Fruit fly (Drosophila melanogaster): ENCODE measurements around the gene cal1.
A peak's percentile ranks its signal among the peaks of the same experiment; 100 is the strongest.

cal1 gene

DNA sequence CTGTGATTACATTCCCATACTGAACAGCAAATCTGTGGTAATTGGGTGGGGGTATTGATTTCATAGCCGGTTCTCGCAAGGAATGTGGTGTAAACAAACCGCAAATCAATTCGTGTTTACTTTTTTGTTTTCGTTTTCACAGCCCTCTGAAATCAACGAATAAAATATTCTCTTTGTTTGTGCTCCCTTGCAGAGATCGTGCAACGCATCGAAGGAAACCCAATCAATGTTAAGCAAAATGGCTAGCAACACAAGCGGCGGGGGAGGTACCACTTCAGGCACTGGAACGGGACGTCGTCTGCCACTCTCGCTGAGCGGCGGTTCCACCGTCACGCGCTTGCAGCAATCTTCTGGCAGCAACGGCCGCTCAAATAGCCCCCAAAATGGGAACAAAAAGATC is 5.6 kb upstream of the cal1 start:
- TF ChIP-seq dmrt93B (GFP tag; optimal IDR thresholded peaks at IDR 0.05) (no peak), pan (optimal IDR thresholded peaks at IDR 0.05) (no peak), N (GFP tag; optimal IDR thresholded peaks at IDR 0.05) (no peak), sv (GFP tag; optimal IDR thresholded peaks at IDR 0.05) (no peak), Dif (GFP tag; optimal IDR thresholded peaks at IDR 0.05; ENCODE audit: partially characterized antibody) (no peak), Abd-B (GFP tag; optimal IDR thresholded peaks at IDR 0.05) (no peak), CG9705 (GFP tag; optimal IDR thresholded peaks at IDR 0.05) (no peak), dsf (GFP tag; optimal IDR thresholded peaks at IDR 0.05; ENCODE audit: borderline replicate concordance) (no peak), tai (GFP tag; optimal IDR thresholded peaks at IDR 0.05) (no peak), lola (GFP tag; optimal IDR thresholded peaks at IDR 0.05) (no peak)

DNA sequence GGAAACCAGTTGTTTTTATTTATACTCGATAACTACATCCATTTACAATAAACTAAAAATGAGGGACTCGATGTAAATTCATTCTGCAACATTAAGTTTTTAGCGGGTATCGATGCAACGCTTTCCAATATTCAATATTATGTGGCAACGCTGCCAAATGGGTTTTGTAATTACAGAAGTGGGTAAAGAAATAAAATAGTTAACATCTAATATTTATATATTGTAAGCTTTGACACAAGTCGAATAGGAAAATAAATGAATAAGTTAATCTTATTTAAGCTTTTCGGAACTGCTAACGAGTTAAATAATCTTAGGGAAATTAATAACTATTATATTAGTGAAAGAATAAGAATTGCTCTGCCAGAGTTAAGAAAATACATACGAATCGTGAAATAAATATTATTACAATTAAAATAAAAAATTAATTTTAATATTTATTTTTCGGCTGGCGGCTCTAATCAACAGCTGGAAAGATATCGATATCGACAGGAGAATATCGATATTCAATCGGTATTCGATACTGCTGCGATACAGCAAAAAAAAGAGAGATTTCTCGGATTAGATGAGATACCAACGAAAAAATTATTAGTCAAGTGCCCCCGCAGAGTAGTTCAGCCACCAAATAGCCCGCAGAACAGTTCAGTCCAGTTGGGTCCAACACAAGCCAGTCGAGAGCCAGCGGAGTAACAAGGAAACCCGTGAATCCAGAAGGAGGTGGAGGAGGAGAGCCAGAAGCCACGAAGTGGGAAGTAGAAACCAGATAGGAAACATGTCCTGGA is 2.9 kb upstream of the cal1 start, which contains the start of gene GckIII:
Gene GckIII (plus strand): TSS at position 485 of the 779 bp plus-strand sequence.
- TF ChIP-seq Rel (GFP tag; optimal IDR thresholded peaks at IDR 0.05) (no peak), Rel (tag; optimal IDR thresholded peaks at IDR 0.05) (peak; percentile 5), dl (GFP tag; optimal IDR thresholded peaks at IDR 0.05; ENCODE audit: insufficient read depth in 1 of 2, partially characterized antibody in 2 of 2) (no peak)

DNA sequence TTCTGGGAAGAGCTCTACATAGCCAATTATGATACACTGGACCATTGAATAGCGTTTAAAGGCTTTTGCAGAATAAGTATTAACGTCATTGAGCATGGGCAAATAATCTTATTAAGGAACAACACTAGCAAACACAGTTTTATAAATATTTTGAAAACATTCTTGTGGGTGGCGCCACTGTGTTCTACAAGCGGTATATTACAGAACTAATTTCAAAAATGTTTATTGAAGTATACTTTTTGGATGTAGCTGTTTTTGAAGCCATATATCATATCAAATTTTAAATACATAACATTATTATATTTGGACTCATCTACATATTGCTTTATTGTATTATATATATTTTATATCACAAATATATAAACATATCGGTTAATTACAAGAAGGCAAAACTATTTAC is 20.8 kb downstream of the cal1 start:
- TF ChIP-seq Myc (optimal IDR thresholded peaks at IDR 0.05): peak; percentile 58
- TF ChIP-seq psq (GFP tag; optimal IDR thresholded peaks at IDR 0.05): no peak

DNA sequence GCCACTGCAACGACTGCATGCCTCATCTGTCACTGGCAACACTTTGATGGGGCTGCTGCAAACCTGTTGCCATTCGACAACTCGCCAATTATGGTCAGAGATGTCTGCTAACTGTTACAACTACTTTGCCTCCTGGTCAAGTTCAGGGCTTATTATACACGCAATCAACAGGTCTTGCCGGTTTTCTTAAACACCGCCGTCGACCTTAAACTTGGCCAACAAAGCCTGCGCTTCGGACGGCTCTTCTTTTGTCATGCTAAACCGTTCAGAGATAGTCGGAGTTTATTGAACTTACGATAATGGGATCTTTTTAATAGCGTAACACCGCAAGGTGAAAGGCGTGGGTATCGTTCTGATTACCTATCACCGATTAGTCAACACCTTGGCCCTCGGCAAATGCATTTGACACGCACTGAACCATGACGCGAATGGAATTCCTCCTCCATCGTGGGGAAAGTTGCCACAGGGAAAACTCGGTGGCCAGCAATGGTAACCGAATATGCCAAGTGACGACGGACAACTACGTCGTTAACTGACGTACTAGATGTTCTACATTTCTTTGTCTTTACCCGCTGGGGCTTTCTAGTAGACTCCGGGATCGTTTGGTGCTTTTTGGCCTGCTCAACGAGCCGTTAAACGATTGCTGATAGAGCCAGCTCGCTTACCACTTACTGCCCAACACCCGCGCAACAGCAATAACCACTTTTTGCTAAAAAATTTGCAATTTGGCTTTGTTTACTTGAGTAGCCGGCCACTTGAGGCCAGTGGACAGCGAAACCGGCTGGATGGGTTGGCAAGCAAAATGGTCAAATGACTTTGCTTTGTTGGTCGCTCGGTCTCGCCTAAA is 23.0 kb downstream of the cal1 start:
- TF ChIP-seq OdsH (GFP tag; optimal IDR thresholded peaks at IDR 0.05) (no peak), Sp1 (GFP tag; optimal IDR thresholded peaks at IDR 0.05) (no peak), brk (GFP tag; optimal IDR thresholded peaks at IDR 0.05) (no peak), h (GFP tag; optimal IDR thresholded peaks at IDR 0.05) (peak; percentile 58), Dfd (GFP tag; optimal IDR thresholded peaks at IDR 0.05) (no peak), pan (optimal IDR thresholded peaks at IDR 0.05) (no peak), HLH106 (tag; optimal IDR thresholded peaks at IDR 0.05) (no peak), psq (GFP tag; optimal IDR thresholded peaks at IDR 0.05) (no peak), Rel (GFP tag; optimal IDR thresholded peaks at IDR 0.05) (no peak), Rel (tag; optimal IDR thresholded peaks at IDR 0.05) (peak; percentile 62), Vsx2 (GFP tag; optimal IDR thresholded peaks at IDR 0.05; ENCODE audit: partially characterized antibody) (peak; percentile 35), Hr83 (GFP tag; optimal IDR thresholded peaks at IDR 0.05; ENCODE audit: poor library complexity, severe bottlenecking) (no peak)

DNA sequence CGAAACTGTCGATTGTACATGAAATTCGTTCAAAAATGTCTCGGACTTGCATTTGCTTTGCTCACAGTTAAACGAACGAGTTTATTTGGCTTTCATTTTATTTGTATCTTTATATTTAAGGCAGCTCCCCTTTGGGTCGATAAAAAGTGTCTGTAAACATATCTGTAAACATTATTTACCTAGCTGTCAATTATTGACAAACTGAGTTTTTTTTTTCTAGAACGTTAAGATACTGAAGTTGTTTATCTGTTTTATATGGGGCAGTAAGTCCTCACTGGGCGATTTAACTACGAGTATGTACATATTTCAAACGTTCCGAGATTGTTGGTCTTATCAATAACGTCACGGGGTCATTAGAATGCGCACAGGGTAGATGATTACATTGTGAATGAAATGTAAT is 27.6 kb downstream of the cal1 start:
- TF ChIP-seq h (GFP tag; optimal IDR thresholded peaks at IDR 0.05) (peak; percentile 40), Hnf4 (GFP tag; optimal IDR thresholded peaks at IDR 0.05) (peak; percentile 3), Hr83 (GFP tag; optimal IDR thresholded peaks at IDR 0.05; ENCODE audit: poor library complexity, severe bottlenecking) (peak; percentile 61), sage (GFP tag; optimal IDR thresholded peaks at IDR 0.05) (peak; percentile 42), usp (GFP tag; optimal IDR thresholded peaks at IDR 0.05) (no peak), dsf (GFP tag; optimal IDR thresholded peaks at IDR 0.05; ENCODE audit: borderline replicate concordance) (no peak), brk (GFP tag; optimal IDR thresholded peaks at IDR 0.05) (peak; percentile 24)

DNA sequence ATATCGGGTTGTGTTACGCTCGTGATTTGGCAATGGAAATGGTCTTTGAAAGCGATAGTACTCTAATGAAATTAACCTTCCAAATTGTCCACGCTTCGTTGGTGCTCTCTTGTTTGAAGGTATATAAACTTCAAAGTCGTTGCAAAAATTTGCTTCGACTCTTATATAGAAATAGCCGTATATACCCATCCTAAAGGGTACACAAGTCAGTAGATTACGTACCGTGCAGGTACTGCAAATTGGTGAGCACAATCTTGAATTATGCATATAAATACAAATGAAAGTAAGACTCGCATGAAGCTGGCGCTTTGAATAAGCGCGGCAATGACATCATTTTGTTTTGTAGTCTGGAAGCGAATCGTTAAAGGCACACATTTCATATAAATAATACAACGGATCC is 28.2 kb downstream of the cal1 start:
- no peak for TF ChIP-seq brk (GFP tag; optimal IDR thresholded peaks at IDR 0.05)
- TF ChIP-seq tai (GFP tag; optimal IDR thresholded peaks at IDR 0.05): peak; percentile 2
- peak; percentile 8 for TF ChIP-seq woc (GFP tag; optimal IDR thresholded peaks at IDR 0.05)
- peak; percentile 58 for TF ChIP-seq fru (GFP tag; optimal IDR thresholded peaks at IDR 0.05)
- no peak for TF ChIP-seq CrebA (GFP tag; optimal IDR thresholded peaks at IDR 0.05; ENCODE audit: borderline replicate concordance)
- TF ChIP-seq OdsH (GFP tag; optimal IDR thresholded peaks at IDR 0.05): peak; percentile 28
- peak; percentile 68 for TF ChIP-seq br (GFP tag; optimal IDR thresholded peaks at IDR 0.05)
- TF ChIP-seq Hr78 (GFP tag; optimal IDR thresholded peaks at IDR 0.05): no peak
- TF ChIP-seq dmrt93B (GFP tag; optimal IDR thresholded peaks at IDR 0.05): peak; percentile 17
- TF ChIP-seq pan (optimal IDR thresholded peaks at IDR 0.05): no peak
- no peak for TF ChIP-seq Sp1 (GFP tag; optimal IDR thresholded peaks at IDR 0.05)
- no peak for TF ChIP-seq Myc (optimal IDR thresholded peaks at IDR 0.05)
- TF ChIP-seq Rel (GFP tag; optimal IDR thresholded peaks at IDR 0.05): no peak
- TF ChIP-seq Rel (tag; optimal IDR thresholded peaks at IDR 0.05): no peak
- TF ChIP-seq dsf (GFP tag; optimal IDR thresholded peaks at IDR 0.05; ENCODE audit: borderline replicate concordance): no peak
- TF ChIP-seq ey (GFP tag; optimal IDR thresholded peaks at IDR 0.05): peak; percentile 62
- peak; percentile 22 for TF ChIP-seq h (GFP tag; optimal IDR thresholded peaks at IDR 0.05)
- TF ChIP-seq HLH106 (tag; optimal IDR thresholded peaks at IDR 0.05): peak; percentile 14
- TF ChIP-seq Hnf4 (GFP tag; optimal IDR thresholded peaks at IDR 0.05): peak; percentile 17
- TF ChIP-seq CG9705 (GFP tag; optimal IDR thresholded peaks at IDR 0.05): no peak
- no peak for TF ChIP-seq Jra (GFP tag; optimal IDR thresholded peaks at IDR 0.05)
- TF ChIP-seq sv (GFP tag; optimal IDR thresholded peaks at IDR 0.05): no peak
- TF ChIP-seq foxo (GFP tag; optimal IDR thresholded peaks at IDR 0.05): peak in 1 of 2 experiments; percentile 68
- TF ChIP-seq Hr83 (GFP tag; optimal IDR thresholded peaks at IDR 0.05; ENCODE audit: poor library complexity, severe bottlenecking): peak; percentile 47
- peak; percentile 26 for TF ChIP-seq rgr (GFP tag; optimal IDR thresholded peaks at IDR 0.05)
